Worm (Caenorhabditis elegans) whole organism, L2 larva: ENCODE results near the gene Y67D8A.2.

Experiments
- C34F6.9 ChIP-seq: fragments of 150-350 bp; optimal IDR thresholded peaks from 2 replicates; lab custom pipeline; 2014; ENCODE audit warnings: missing biosample characterization, missing genetic modification characterization
- Y55F3AM.14 ChIP-seq: fragments of 200-800 bp; sonication (Bioruptor generic); optimal IDR thresholded peaks from 2 replicates; lab custom pipeline; 2018; ENCODE audit warnings: mild to moderate bottlenecking, missing genetic modification characterization, missing compliant biosample characterization
- ZK546.5 ChIP-seq: sonication (generic microtip); optimal IDR thresholded peaks from 2 replicates; lab custom pipeline; 2017; ENCODE audit warnings: missing biosample characterization, missing genetic modification characterization
- alr-1 ChIP-seq: fragments of 150-350 bp; optimal IDR thresholded peaks from 2 replicates; lab custom pipeline; 2014; ENCODE audit warnings: missing biosample characterization, missing genetic modification characterization
- aly-2 ChIP-seq: fragments of 150-350 bp; optimal IDR thresholded peaks from 2 replicates; lab custom pipeline; 2014; ENCODE audit warnings: missing biosample characterization, missing genetic modification characterization
- ama-1 ChIP-seq: fragments of 150-350 bp; optimal IDR thresholded peaks from 2 replicates; lab custom pipeline; 2018; ENCODE audit warnings: inconsistent platforms
- blmp-1 ChIP-seq: sonication (generic microtip); optimal IDR thresholded peaks from 2 replicates; lab custom pipeline; 2017; ENCODE audit warnings: missing genetic modification characterization, mild to moderate bottlenecking, missing compliant biosample characterization, antibody characterized with exemption, moderate library complexity; ENCODE audit not compliant: insufficient read depth
- ceh-16 ChIP-seq: fragments of 150-350 bp; optimal IDR thresholded peaks from 2 replicates; lab custom pipeline; 2014; ENCODE audit warnings: missing biosample characterization, missing genetic modification characterization
- ceh-82 ChIP-seq: fragments of 150-350 bp; optimal IDR thresholded peaks from 2 replicates; lab custom pipeline; 2014; ENCODE audit warnings: missing biosample characterization, missing genetic modification characterization
- crh-2 ChIP-seq: sonication (generic microtip); optimal IDR thresholded peaks from 2 replicates; lab custom pipeline; 2017; ENCODE audit warnings: missing biosample characterization, missing genetic modification characterization
- dmd-4 ChIP-seq: sonication (generic microtip); optimal IDR thresholded peaks from 2 replicates; lab custom pipeline; 2017; ENCODE audit warnings: missing biosample characterization, missing genetic modification characterization
- egl-27 ChIP-seq: sonication (generic microtip); optimal IDR thresholded peaks from 3 replicates; lab custom pipeline; 2017; ENCODE audit warnings: missing biosample characterization, missing genetic modification reagents, missing genetic modification characterization
- elt-1 ChIP-seq: fragments of 150-350 bp; optimal IDR thresholded peaks from 2 replicates; lab custom pipeline; 2014; ENCODE audit warnings: missing biosample characterization, missing genetic modification characterization
- elt-3 ChIP-seq: sonication (generic microtip); optimal IDR thresholded peaks from 2 replicates; lab custom pipeline; 2017; ENCODE audit warnings: missing biosample characterization, missing genetic modification characterization
- gmeb-1 ChIP-seq: fragments of 150-350 bp; optimal IDR thresholded peaks from 2 replicates; lab custom pipeline; 2014; ENCODE audit warnings: missing biosample characterization, missing genetic modification characterization
- lin-11 ChIP-seq: fragments of 150-350 bp; sonication (generic microtip); optimal IDR thresholded peaks from 2 replicates; lab custom pipeline; 2014; ENCODE audit warnings: missing biosample characterization, missing genetic modification characterization, inconsistent platforms, mixed read lengths
- lin-13 ChIP-seq: fragments of 150-350 bp; optimal IDR thresholded peaks from 2 replicates; lab custom pipeline; 2014; ENCODE audit warnings: missing biosample characterization, missing genetic modification reagents, missing genetic modification characterization
- lin-39 ChIP-seq: fragments of 150-350 bp; optimal IDR thresholded peaks from 2 replicates; lab custom pipeline; 2014; ENCODE audit warnings: missing biosample characterization, missing genetic modification reagents, missing genetic modification characterization
- lsy-2 ChIP-seq, 2 experiments: fragments of 150-350 bp in 1 of 2; sonication (generic microtip) in 1 of 2; optimal IDR thresholded peaks; 2 replicates each; lab custom pipeline; 2014 to 2017; ENCODE audit warnings: missing biosample characterization in 2 of 2, missing genetic modification characterization in 2 of 2
- mab-5 ChIP-seq: fragments of 150-350 bp; optimal IDR thresholded peaks from 2 replicates; lab custom pipeline; 2014; ENCODE audit warnings: missing biosample characterization, missing genetic modification characterization
- mbf-1 ChIP-seq: sonication (generic microtip); optimal IDR thresholded peaks from 2 replicates; lab custom pipeline; 2017; ENCODE audit warnings: missing biosample characterization, missing genetic modification characterization
- mdl-1 ChIP-seq, 2 experiments: fragments of 150-350 bp in 1 of 2; sonication (generic microtip) in 1 of 2; optimal IDR thresholded peaks; 2 replicates each; lab custom pipeline; 2017; ENCODE audit warnings: missing biosample characterization in 2 of 2, missing genetic modification characterization in 2 of 2
- nhr-23 ChIP-seq: fragments of 150-350 bp; optimal IDR thresholded peaks from 2 replicates; lab custom pipeline; 2014; ENCODE audit warnings: missing biosample characterization, missing genetic modification reagents, missing genetic modification characterization
- nhr-237 ChIP-seq: fragments of 150-350 bp; optimal IDR thresholded peaks from 2 replicates; lab custom pipeline; 2014; ENCODE audit warnings: missing biosample characterization, missing genetic modification characterization
- nhr-25 ChIP-seq: fragments of 150-350 bp; sonication (generic microtip); optimal IDR thresholded peaks from 3 replicates; lab custom pipeline; 2014; ENCODE audit warnings: missing biosample characterization, missing genetic modification characterization
- nhr-6 ChIP-seq: fragments of 150-350 bp; optimal IDR thresholded peaks from 2 replicates; lab custom pipeline; 2014; ENCODE audit warnings: missing biosample characterization, missing genetic modification characterization
- nhr-77 ChIP-seq: fragments of 150-350 bp; optimal IDR thresholded peaks from 2 replicates; lab custom pipeline; 2014; ENCODE audit warnings: missing biosample characterization, missing genetic modification characterization
- peb-1 ChIP-seq: fragments of 150-350 bp; optimal IDR thresholded peaks from 2 replicates; lab custom pipeline; 2014; ENCODE audit warnings: missing biosample characterization, missing genetic modification characterization
- sma-3 ChIP-seq: sonication (generic microtip); optimal IDR thresholded peaks from 2 replicates; lab custom pipeline; 2016; ENCODE audit warnings: missing genetic modification reagents, missing genetic modification characterization, missing compliant biosample characterization
- snpc-4 ChIP-seq: fragments of 150-350 bp; optimal IDR thresholded peaks from 2 replicates; lab custom pipeline; 2014; ENCODE audit warnings: missing biosample characterization, missing genetic modification characterization
- unc-39 ChIP-seq: fragments of 150-350 bp; optimal IDR thresholded peaks from 2 replicates; lab custom pipeline; 2014; ENCODE audit warnings: missing biosample characterization, missing genetic modification characterization
- unc-55 ChIP-seq: fragments of 150-350 bp; sonication (generic microtip); optimal IDR thresholded peaks from 3 replicates; lab custom pipeline; 2014; ENCODE audit warnings: missing biosample characterization, missing genetic modification reagents, missing genetic modification characterization
- zag-1 ChIP-seq: fragments of 150-350 bp; optimal IDR thresholded peaks from 2 replicates; lab custom pipeline; 2014; ENCODE audit warnings: missing biosample characterization, missing genetic modification characterization
- ztf-1 ChIP-seq: fragments of 200-800 bp; sonication (Bioruptor generic); conservative IDR thresholded peaks from 2 replicates; pipeline ENCODE4 v1.3.6; 2022; ENCODE audit warnings: missing genetic modification characterization, missing compliant biosample characterization
- ztf-11 ChIP-seq: sonication (generic microtip); optimal IDR thresholded peaks from 2 replicates; lab custom pipeline; 2017; ENCODE audit warnings: missing biosample characterization, missing genetic modification characterization
- ztf-4 ChIP-seq: fragments of 150-350 bp; optimal IDR thresholded peaks from 2 replicates; lab custom pipeline; 2014; ENCODE audit warnings: missing biosample characterization, missing genetic modification characterization

The Y67D8A.2 gene

DNA sequence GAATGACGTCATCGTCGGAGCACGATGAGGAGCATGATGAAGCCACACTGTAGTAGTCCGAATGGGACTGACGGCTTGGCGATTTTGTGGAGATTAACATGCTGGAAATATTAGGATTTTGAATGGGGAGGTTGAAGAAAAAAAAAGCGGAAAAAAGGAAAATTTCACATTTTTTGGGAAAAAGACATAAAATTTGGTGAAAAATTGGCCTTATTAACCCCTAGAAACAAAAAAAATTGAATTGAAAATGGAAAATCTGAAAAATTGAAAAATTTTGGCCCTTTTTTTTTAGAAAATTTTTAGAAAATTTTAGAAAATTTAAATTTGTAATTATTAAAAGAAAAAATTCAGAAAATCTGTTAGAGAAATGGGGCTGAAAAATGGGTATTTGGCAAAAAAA is 51.1 kb downstream of the Y67D8A.2 start, which contains the start of gene T26C12.3:
T26C12.3 (minus strand) TSS at position 101 of the 400 bp plus-strand sequence.
- no peak for TF ChIP-seq lin-13 (GFP tag; lab: Kevin White, UChicago)
- no peak for TF ChIP-seq ceh-82 (tag; lab: Kevin White, UChicago)
- TF ChIP-seq blmp-1: no peak
- TF ChIP-seq unc-55: no peak
- TF ChIP-seq mdl-1 (tag; optimal IDR thresholded peaks at IDR 0.05; lab: Kevin White, UChicago): no peak
- no peak for TF ChIP-seq ama-1 (lab: Kevin White, UChicago)
- no peak for TF ChIP-seq ztf-11 (tag; lab: Kevin White, UChicago)
- no peak for TF ChIP-seq mab-5 (tag; lab: Kevin White, UChicago)
- no peak for TF ChIP-seq zag-1 (tag; lab: Kevin White, UChicago)
- TF ChIP-seq nhr-25 (tag; lab: Kevin White, UChicago): no peak
- no peak for TF ChIP-seq ZK546.5 (tag; lab: Kevin White, UChicago)
- no peak for TF ChIP-seq elt-3 (tag; lab: Kevin White, UChicago)
- no peak for TF ChIP-seq lsy-2 (tag; optimal IDR thresholded peaks at IDR 0.05; lab: Kevin White, UChicago)
- no peak for TF ChIP-seq nhr-237 (tag; lab: Kevin White, UChicago)
- TF ChIP-seq nhr-23 (tag; lab: Kevin White, UChicago): no peak
- TF ChIP-seq mbf-1: no peak
- TF ChIP-seq gmeb-1: no peak

DNA sequence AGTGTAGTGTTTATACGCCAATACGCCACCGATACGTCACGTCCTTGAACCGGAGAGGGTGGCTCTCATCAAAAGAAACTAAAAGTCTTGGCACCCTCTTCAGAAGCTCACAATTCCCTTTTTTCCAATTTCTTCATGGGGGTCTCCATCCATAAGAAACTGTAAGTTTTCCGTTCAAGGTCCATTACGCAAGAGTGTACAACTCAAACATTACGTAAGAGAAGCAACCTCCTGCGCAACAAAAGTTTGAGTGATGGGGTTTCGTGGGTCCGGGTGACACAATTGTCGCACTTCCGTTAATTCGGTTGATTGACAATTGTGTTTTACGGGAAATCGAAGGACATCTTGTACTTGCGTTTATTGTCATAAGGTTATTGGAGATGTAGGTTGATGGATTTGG is 56.6 kb downstream of the Y67D8A.2 start:
- no peak for TF ChIP-seq ztf-4 (tag; lab: Kevin White, UChicago)
- no peak for TF ChIP-seq C34F6.9 (tag; lab: Kevin White, UChicago)
- no peak for TF ChIP-seq mdl-1 (tag; optimal IDR thresholded peaks at IDR 0.05; lab: Kevin White, UChicago)
- TF ChIP-seq mbf-1: no peak
- no peak for TF ChIP-seq Y55F3AM.14 (GFP tag; lab: Kevin White, UChicago)
- no peak for TF ChIP-seq gmeb-1
- TF ChIP-seq zag-1 (tag; lab: Kevin White, UChicago): no peak
- TF ChIP-seq peb-1 (tag; lab: Kevin White, UChicago): no peak
- TF ChIP-seq lin-11 (tag; lab: Kevin White, UChicago): no peak
- no peak for TF ChIP-seq lin-39 (tag; lab: Kevin White, UChicago)
- TF ChIP-seq snpc-4: no peak

DNA sequence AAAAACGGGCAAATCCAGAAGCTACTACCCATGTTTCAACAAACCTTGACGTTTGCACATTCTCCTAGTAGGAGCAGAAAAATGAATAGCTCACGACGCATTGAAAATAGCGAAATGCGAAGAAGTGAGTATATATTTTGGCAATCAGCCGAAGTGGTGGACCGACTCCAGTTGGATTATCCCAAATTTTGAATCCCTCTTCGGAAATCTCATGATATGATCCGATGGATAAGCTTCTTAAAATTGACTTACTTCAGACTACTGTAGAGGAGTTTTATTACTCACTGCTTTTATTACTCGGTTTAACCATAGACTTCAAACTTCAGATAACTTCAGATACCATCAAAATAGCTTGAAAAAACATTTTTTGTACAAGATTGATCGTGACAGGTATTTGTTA is 67.0 kb downstream of the Y67D8A.2 start, which contains the start of gene gcy-23:
gcy-23 (minus strand) TSS at position 101 of the 400 bp plus-strand sequence.
- no peak for TF ChIP-seq elt-1 (tag; lab: Kevin White, UChicago)
- no peak for TF ChIP-seq nhr-237 (tag; lab: Kevin White, UChicago)
- no peak for TF ChIP-seq nhr-6 (tag; lab: Kevin White, UChicago)
- TF ChIP-seq dmd-4 (tag; lab: Kevin White, UChicago): no peak
- TF ChIP-seq nhr-25 (tag; lab: Kevin White, UChicago): no peak
- TF ChIP-seq nhr-77 (tag; lab: Kevin White, UChicago): no peak
- no peak for TF ChIP-seq unc-39 (tag; lab: Kevin White, UChicago)

DNA sequence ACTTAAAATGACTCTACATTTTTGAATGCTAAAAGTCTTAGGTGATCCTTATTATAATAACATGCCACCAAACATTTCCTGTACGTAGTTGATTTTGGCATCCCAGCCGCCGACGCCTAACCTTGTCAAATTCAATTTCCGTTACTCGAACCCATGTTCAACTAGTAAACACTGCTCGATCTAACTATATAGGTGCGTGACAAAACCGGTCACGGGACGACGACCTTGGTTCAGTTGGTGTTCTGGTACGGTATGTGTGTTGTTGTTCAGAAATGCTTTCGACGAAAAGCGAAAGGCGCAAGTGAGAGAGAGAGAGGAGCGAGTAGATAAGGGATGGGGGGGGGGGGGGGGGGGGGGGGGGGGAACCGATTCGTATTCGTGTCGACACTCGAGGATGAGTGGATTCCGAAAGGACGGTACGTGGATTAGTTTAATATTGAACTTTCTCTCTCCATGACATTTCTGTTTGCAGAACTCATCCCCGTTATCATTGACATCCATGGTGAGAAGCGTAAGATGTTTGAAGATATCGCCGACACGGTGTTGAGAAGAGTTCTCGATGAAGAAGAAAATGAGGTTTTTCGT is 69.8 kb downstream of the Y67D8A.2 start, which contains the start of gene W08E12.8:
W08E12.8 (plus strand) TSS at position 395 of the 585 bp plus-strand sequence.
- no peak for TF ChIP-seq unc-39 (tag; lab: Kevin White, UChicago)
- no peak for TF ChIP-seq lin-39 (tag; lab: Kevin White, UChicago)
- TF ChIP-seq ama-1 (lab: Kevin White, UChicago): no peak
- no peak for TF ChIP-seq elt-1 (tag; lab: Kevin White, UChicago)
- no peak for TF ChIP-seq aly-2 (tag; lab: Kevin White, UChicago)
- no peak for TF ChIP-seq nhr-237 (tag; lab: Kevin White, UChicago)
- TF ChIP-seq ztf-1: no peak
- no peak for TF ChIP-seq egl-27 (tag; lab: Kevin White, UChicago)
- TF ChIP-seq ztf-4 (tag; lab: Kevin White, UChicago): no peak
- TF ChIP-seq ZK546.5 (tag; lab: Kevin White, UChicago): no peak

DNA sequence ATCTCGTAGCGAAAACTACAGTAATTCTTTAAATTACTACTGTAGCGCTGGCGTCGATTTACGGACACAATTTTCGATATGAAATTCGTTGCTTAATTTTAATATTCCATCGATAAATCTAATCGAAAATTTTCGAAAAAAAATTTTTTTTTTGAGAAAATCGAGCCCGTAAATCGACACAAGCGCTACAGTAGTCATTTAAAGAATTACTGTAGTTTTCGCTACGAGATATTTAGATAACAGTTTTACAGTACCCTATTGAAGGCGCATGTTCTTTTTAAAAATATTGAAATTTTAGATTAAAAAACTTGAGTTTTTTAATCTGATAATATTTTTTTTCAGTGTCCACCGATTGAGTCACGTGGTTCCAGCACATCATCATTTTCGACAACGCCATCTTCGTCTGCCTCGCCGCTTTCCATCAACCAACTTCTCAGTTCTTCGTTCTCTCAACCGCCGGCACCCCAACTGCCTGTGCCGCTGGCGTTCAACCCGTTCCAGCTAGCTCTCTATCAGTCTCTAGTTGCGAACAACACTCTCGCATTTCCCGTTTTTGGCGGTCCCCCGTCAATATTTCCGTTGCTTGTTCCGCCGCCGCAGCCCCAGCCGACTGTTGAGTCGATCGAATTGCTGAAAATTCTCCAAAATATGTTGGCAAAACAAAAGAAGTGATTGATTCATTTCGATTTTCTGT is 71.7 kb downstream of the Y67D8A.2 start:
- TF ChIP-seq alr-1 (tag; lab: Kevin White, UChicago) (no peak), nhr-77 (tag; lab: Kevin White, UChicago) (no peak), nhr-25 (tag; lab: Kevin White, UChicago) (no peak), peb-1 (tag; lab: Kevin White, UChicago) (no peak), gmeb-1 (no peak), nhr-237 (tag; lab: Kevin White, UChicago) (no peak), sma-3 (no peak), ceh-16 (tag; lab: Kevin White, UChicago) (no peak), unc-55 (no peak), crh-2 (no peak), ztf-1 (no peak), nhr-6 (tag; lab: Kevin White, UChicago) (no peak)
